Worm (Caenorhabditis elegans) whole organism, early embryonic: ENCODE data around the gene R02D5.6.

ENCODE experiments used
- B0310.2 ChIP-seq: sonication (generic microtip); optimal IDR thresholded peaks from 2 replicates; lab custom pipeline; 2016; ENCODE audit warnings: mild to moderate bottlenecking, missing genetic modification characterization, missing compliant biosample characterization
- F13C5.2 ChIP-seq: sonication (generic microtip); optimal IDR thresholded peaks from 2 replicates; lab custom pipeline; 2017; ENCODE audit warnings: mild to moderate bottlenecking, missing genetic modification characterization, inconsistent platforms, missing compliant biosample characterization
- aly-1 ChIP-seq: sonication (generic microtip); optimal IDR thresholded peaks from 2 replicates; lab custom pipeline; 2016; ENCODE audit warnings: missing genetic modification characterization, missing compliant biosample characterization
- ama-1 ChIP-seq: fragments of 150-350 bp; optimal IDR thresholded peaks from 2 replicates; lab custom pipeline; 2014
- ceh-13 ChIP-seq: fragments of 200-800 bp; sonication (Bioruptor generic); optimal IDR thresholded peaks from 2 replicates; lab custom pipeline; 2018; ENCODE audit warnings: mild to moderate bottlenecking, missing genetic modification characterization, missing compliant biosample characterization
- flt-1 ChIP-seq: fragments of 200-800 bp; sonication (Bioruptor generic); IDR thresholded peaks from 2 replicates; pipeline ENCODE4 v1.3.6; 2022; ENCODE audit warnings: missing genetic modification characterization, missing compliant biosample characterization
- hmbx-1 ChIP-seq: sonication (generic microtip); optimal IDR thresholded peaks from 2 replicates; lab custom pipeline; 2016; ENCODE audit warnings: mild to moderate bottlenecking, missing genetic modification characterization, missing compliant biosample characterization
- hmg-4 ChIP-seq: fragments of 200-800 bp; sonication (Bioruptor generic); optimal IDR thresholded peaks from 2 replicates; lab custom pipeline; 2018; ENCODE audit warnings: mild to moderate bottlenecking, missing genetic modification characterization, missing compliant biosample characterization
- scrt-1 ChIP-seq: fragments of 200-800 bp; sonication (Bioruptor generic); IDR thresholded peaks from 2 replicates; pipeline ENCODE4 v1.3.6; 2022; ENCODE audit warnings: missing genetic modification characterization, missing compliant biosample characterization
- sea-1 ChIP-seq: fragments of 200-800 bp; sonication (Bioruptor generic); conservative IDR thresholded peaks from 2 replicates; pipeline ENCODE4 v1.3.6; 2022; ENCODE audit warnings: missing genetic modification characterization, missing compliant biosample characterization
- tbx-11 ChIP-seq: fragments of 200-800 bp; sonication (Bioruptor generic); IDR thresholded peaks from 2 replicates; pipeline ENCODE4 v1.3.6; 2022; ENCODE audit warnings: missing genetic modification characterization, missing compliant biosample characterization
- tbx-37 ChIP-seq: fragments of 200-800 bp; sonication (Bioruptor generic); conservative IDR thresholded peaks from 2 replicates; pipeline ENCODE4 v1.3.6; 2022; ENCODE audit warnings: missing genetic modification reagents, missing genetic modification characterization, missing compliant biosample characterization

DNA sequence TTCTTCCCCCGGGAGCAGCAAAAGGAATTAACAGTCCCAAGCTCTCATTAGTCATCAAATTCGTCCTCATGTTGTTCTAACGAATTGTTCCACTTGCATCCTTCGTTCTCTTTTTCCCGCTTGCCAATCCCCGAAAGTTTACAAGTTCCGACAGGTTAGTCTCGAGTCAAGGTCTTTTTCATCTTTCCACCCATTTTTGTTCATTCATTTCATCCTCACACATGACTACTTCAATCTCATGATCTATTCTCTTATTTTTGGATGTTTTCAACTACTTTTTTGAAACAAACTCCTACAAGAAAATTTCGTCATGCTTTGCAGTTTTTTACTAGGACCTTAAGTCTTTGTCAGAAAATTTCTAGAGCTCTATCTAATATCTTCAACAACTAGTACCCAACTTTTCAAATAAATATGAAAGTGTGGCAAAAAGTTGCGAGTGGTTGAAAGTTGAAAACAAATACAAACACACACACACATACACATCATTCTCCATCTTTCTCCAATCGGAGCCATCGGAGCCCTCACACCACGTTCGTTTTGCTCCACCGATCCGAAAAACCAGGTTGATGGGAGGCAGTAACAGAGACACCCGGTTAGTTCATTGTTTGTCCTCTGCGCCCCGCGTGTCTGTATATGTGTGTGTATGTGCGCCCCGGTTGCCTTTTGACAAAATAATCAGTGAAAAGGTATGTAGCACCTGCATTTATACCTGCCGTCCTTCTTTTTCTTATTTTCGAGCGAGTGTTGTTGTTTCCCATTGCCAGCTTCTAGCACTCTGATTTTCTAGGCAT is 18.6 kb downstream of the R02D5.6 start:
- TF ChIP-seq hmg-4 (GFP tag; lab: Kevin White, UChicago), result no peak
- no peak for TF ChIP-seq scrt-1 (GFP tag; lab: Robert Waterston, UW)
- TF ChIP-seq hmbx-1 (tag; lab: Kevin White, UChicago), result no peak
- no peak for TF ChIP-seq ceh-13
- no peak for TF ChIP-seq flt-1 (GFP tag; lab: Robert Waterston, UW)
- TF ChIP-seq tbx-37 (GFP tag; lab: Robert Waterston, UW), result no peak
- no peak for TF ChIP-seq ama-1
- TF ChIP-seq B0310.2 (tag; lab: Kevin White, UChicago), result no peak
- no peak for TF ChIP-seq sea-1 (GFP tag; lab: Robert Waterston, UW)
- TF ChIP-seq aly-1 (tag; lab: Kevin White, UChicago), result no peak
- no peak for TF ChIP-seq tbx-11 (GFP tag; lab: Robert Waterston, UW)
- no peak for TF ChIP-seq F13C5.2 (tag; lab: Kevin White, UChicago)
